Fruit fly (Drosophila melanogaster) whole organism, embryonic: Measurements from ENCODE around the gene eIF2Bepsilon.

ENCODE experiments used
- Ada2b ChIP-seq: fragments of 200-800 bp; sonication (Bioruptor generic); IDR thresholded peaks from 2 replicates; pipeline ENCODE4 v1.3.6; 2022; ENCODE audit warnings: missing biosample characterization, missing genetic modification characterization
- CG10431 ChIP-seq: fragments of 200-800 bp; sonication (Bioruptor generic); optimal IDR thresholded peaks from 3 replicates; lab custom pipeline; 2018; ENCODE audit warnings: missing biosample characterization, mild to moderate bottlenecking, missing genetic modification characterization
- CG12155 ChIP-seq: fragments of 200-800 bp; sonication (Bioruptor generic); optimal IDR thresholded peaks from 3 replicates; lab custom pipeline; 2016; ENCODE audit warnings: missing biosample characterization, missing genetic modification characterization
- CG13624 ChIP-seq: fragments of 200-800 bp; sonication (Bioruptor generic); optimal IDR thresholded peaks from 2 replicates; lab custom pipeline; 2016; ENCODE audit warnings: missing biosample characterization, missing genetic modification characterization
- CG14050 ChIP-seq: fragments of 200-800 bp; sonication (Bioruptor generic); IDR thresholded peaks from 3 replicates; pipeline ENCODE4 v1.3.6; 2022; ENCODE audit warnings: missing biosample characterization, missing genetic modification characterization
- CG15269 ChIP-seq: fragments of 200-800 bp; sonication (Bioruptor generic); optimal IDR thresholded peaks from 2 replicates; lab custom pipeline; 2018; ENCODE audit warnings: missing biosample characterization, mild to moderate bottlenecking, missing genetic modification characterization, moderate library complexity
- CG15479 ChIP-seq: fragments of 200-800 bp; sonication (Bioruptor generic); optimal IDR thresholded peaks from 3 replicates; lab custom pipeline; 2019; ENCODE audit warnings: missing biosample characterization, mild to moderate bottlenecking, missing genetic modification characterization, moderate library complexity
- CG17361 ChIP-seq: fragments of 200-800 bp; sonication (Bioruptor generic); IDR thresholded peaks from 3 replicates; pipeline ENCODE4 v1.3.6; 2022; ENCODE audit warnings: missing biosample characterization, missing genetic modification characterization
- CG17385 ChIP-seq: fragments of 200-800 bp; sonication (Bioruptor generic); optimal IDR thresholded peaks from 3 replicates; lab custom pipeline; 2018; ENCODE audit warnings: missing biosample characterization, mild to moderate bottlenecking, missing genetic modification characterization
- CG18262 ChIP-seq: fragments of 200-800 bp; optimal IDR thresholded peaks from 3 replicates; lab custom pipeline; 2019; ENCODE audit warnings: missing biosample characterization, mild to moderate bottlenecking, missing genetic modification characterization, moderate library complexity
- CG2712 ChIP-seq: fragments of 200-800 bp; optimal IDR thresholded peaks from 3 replicates; lab custom pipeline; 2019; ENCODE audit warnings: missing biosample characterization, mild to moderate bottlenecking, missing genetic modification characterization, moderate library complexity
- CG30403 ChIP-seq: fragments of 200-800 bp; sonication (Bioruptor generic); optimal IDR thresholded peaks from 3 replicates; lab custom pipeline; 2016; ENCODE audit warnings: missing biosample characterization, missing genetic modification characterization
- CG34224 ChIP-seq: fragments of 200-800 bp; sonication (Bioruptor generic); IDR thresholded peaks from 3 replicates; pipeline ENCODE4 v1.3.6; 2022; ENCODE audit warnings: missing biosample characterization, missing genetic modification characterization; ENCODE audit not compliant: partially characterized antibody
- CG4360 ChIP-seq: fragments of 200-800 bp; sonication (Bioruptor generic); IDR thresholded peaks from 2 replicates; pipeline ENCODE4 v1.3.6; 2022; ENCODE audit warnings: missing biosample characterization, missing genetic modification characterization
- CG5180 ChIP-seq: fragments of 200-800 bp; sonication (Bioruptor generic); optimal IDR thresholded peaks from 3 replicates; lab custom pipeline; 2017; ENCODE audit warnings: missing biosample characterization, missing genetic modification characterization, mild to moderate bottlenecking, moderate library complexity, missing genetic modification reagents
- CG6175 ChIP-seq: fragments of 200-800 bp; sonication (Bioruptor generic); IDR thresholded peaks from 3 replicates; pipeline ENCODE4 v1.3.6; 2022; ENCODE audit warnings: missing biosample characterization, missing genetic modification characterization
- CG6854 ChIP-seq: fragments of 200-800 bp; sonication (Bioruptor generic); optimal IDR thresholded peaks from 3 replicates; lab custom pipeline; 2017; ENCODE audit warnings: missing biosample characterization, mild to moderate bottlenecking, missing genetic modification characterization
- CG9727 ChIP-seq: fragments of 200-800 bp; sonication (Bioruptor generic); optimal IDR thresholded peaks from 3 replicates; lab custom pipeline; 2017; ENCODE audit warnings: missing biosample characterization, mild to moderate bottlenecking, missing genetic modification characterization
- D19B ChIP-seq: fragments of 200-800 bp; sonication (Bioruptor generic); optimal IDR thresholded peaks from 2 replicates; lab custom pipeline; 2017; ENCODE audit warnings: missing biosample characterization, mild to moderate bottlenecking, missing genetic modification characterization
- Fer3 ChIP-seq: fragments of 200-800 bp; sonication (Bioruptor generic); optimal IDR thresholded peaks from 2 replicates; lab custom pipeline; 2018; ENCODE audit warnings: missing biosample characterization, mild to moderate bottlenecking, missing genetic modification characterization, moderate library complexity
- GATAe ChIP-seq: fragments of 200-800 bp; sonication (Bioruptor generic); conservative IDR thresholded peaks from 2 replicates; pipeline ENCODE4 v1.3.6; 2022; ENCODE audit warnings: missing biosample characterization, missing genetic modification characterization
- HmgZ ChIP-seq: fragments of 200-800 bp; sonication (Bioruptor generic); optimal IDR thresholded peaks from 2 replicates; lab custom pipeline; 2018; ENCODE audit warnings: missing biosample characterization, mild to moderate bottlenecking, missing genetic modification characterization
- Sox100B ChIP-seq: fragments of 200-800 bp; sonication (Bioruptor generic); optimal IDR thresholded peaks from 3 replicates; lab custom pipeline; 2018; ENCODE audit warnings: missing biosample characterization, mild to moderate bottlenecking, missing genetic modification characterization
- Trl ChIP-seq, 3 experiments: fragments of >200 bp in 2 of 3; fragments of 200-800 bp in 1 of 3; sonication (Bioruptor generic) in 1 of 3; optimal IDR thresholded peaks; 2 replicates in 1 of 3; 3 replicates in 2 of 3; lab custom pipeline; 2016 to 2017; ENCODE audit warnings: missing biosample characterization in 1 of 3, missing genetic modification characterization in 1 of 3
- Xrp1 ChIP-seq: fragments of 200-800 bp; sonication (Bioruptor generic); IDR thresholded peaks from 2 replicates; pipeline ENCODE4 v1.3.6; 2022; ENCODE audit warnings: missing biosample characterization, missing genetic modification characterization
- bab2 ChIP-seq: fragments of 200-800 bp; sonication (Bioruptor generic); optimal IDR thresholded peaks from 2 replicates; lab custom pipeline; 2016; ENCODE audit warnings: missing biosample characterization, missing genetic modification characterization
- cad ChIP-seq: fragments of >200 bp; optimal IDR thresholded peaks from 2 replicates; lab custom pipeline; 2017; ENCODE audit warnings: missing biosample characterization, missing genetic modification characterization
- cg ChIP-seq: fragments of 200-800 bp; sonication (Bioruptor generic); optimal IDR thresholded peaks from 3 replicates; lab custom pipeline; 2019; ENCODE audit warnings: missing biosample characterization, mild to moderate bottlenecking, missing genetic modification characterization, moderate library complexity
- chinmo ChIP-seq: fragments of 200-800 bp; sonication (Bioruptor generic); IDR thresholded peaks from 4 replicates; pipeline ENCODE4 v1.3.6; 2022; ENCODE audit warnings: missing biosample characterization, missing genetic modification characterization; ENCODE audit not compliant: partially characterized antibody
- corto ChIP-seq: fragments of 200-800 bp; sonication (Bioruptor generic); optimal IDR thresholded peaks from 2 replicates; lab custom pipeline; 2016; ENCODE audit warnings: missing biosample characterization, mild to moderate bottlenecking, missing genetic modification characterization, moderate library complexity
- cwo ChIP-seq: fragments of 200-800 bp; sonication (Bioruptor generic); optimal IDR thresholded peaks from 3 replicates; lab custom pipeline; 2017; ENCODE audit warnings: missing biosample characterization, missing genetic modification characterization, mild to moderate bottlenecking, moderate library complexity, missing genetic modification reagents
- dysf ChIP-seq: fragments of 200-800 bp; sonication (Bioruptor generic); IDR thresholded peaks from 3 replicates; pipeline ENCODE4 v1.3.6; 2022; ENCODE audit warnings: missing biosample characterization, missing genetic modification characterization
- eve ChIP-seq, 2 experiments: fragments of >200 bp; optimal IDR thresholded peaks; 2 replicates each; lab custom pipeline; 2017; ENCODE audit warnings: missing biosample characterization in 2 of 2, missing genetic modification characterization in 2 of 2
- gro ChIP-seq: fragments of 200-800 bp; sonication (Bioruptor generic); optimal IDR thresholded peaks from 2 replicates; lab custom pipeline; 2016; ENCODE audit warnings: missing biosample characterization, missing genetic modification characterization
- kay ChIP-seq: fragments of 200-800 bp; sonication (Bioruptor generic); optimal IDR thresholded peaks from 2 replicates; lab custom pipeline; 2016; ENCODE audit warnings: missing biosample characterization, missing genetic modification characterization
- klu ChIP-seq: fragments of 200-800 bp; sonication (Bioruptor generic); IDR thresholded peaks from 2 replicates; pipeline ENCODE4 v1.3.6; 2022; ENCODE audit warnings: missing biosample characterization, missing genetic modification characterization
- mam ChIP-seq: fragments of 200-800 bp; sonication (Bioruptor generic); optimal IDR thresholded peaks from 3 replicates; lab custom pipeline; 2016; ENCODE audit warnings: missing biosample characterization, missing genetic modification characterization
- nom ChIP-seq: fragments of 200-800 bp; sonication (Bioruptor generic); optimal IDR thresholded peaks from 2 replicates; lab custom pipeline; 2017; ENCODE audit warnings: missing biosample characterization, missing genetic modification characterization, mild to moderate bottlenecking, moderate library complexity, missing genetic modification reagents
- odd ChIP-seq: fragments of 200-800 bp; sonication (Bioruptor generic); optimal IDR thresholded peaks from 2 replicates; lab custom pipeline; 2017; ENCODE audit warnings: missing biosample characterization, mild to moderate bottlenecking, missing genetic modification characterization
- psq ChIP-seq: fragments of 200-800 bp; sonication (Bioruptor generic); optimal IDR thresholded peaks from 2 replicates; lab custom pipeline; 2017; ENCODE audit warnings: missing biosample characterization, missing genetic modification characterization
- ranshi ChIP-seq: fragments of 200-800 bp; sonication (Bioruptor generic); IDR thresholded peaks from 2 replicates; pipeline ENCODE4 v1.3.6; 2022; ENCODE audit warnings: missing biosample characterization, missing genetic modification characterization
- repo ChIP-seq: fragments of 200-800 bp; sonication (Bioruptor generic); optimal IDR thresholded peaks from 2 replicates; lab custom pipeline; 2016; ENCODE audit warnings: missing biosample characterization, missing genetic modification characterization
- sima ChIP-seq: fragments of 200-800 bp; sonication (Bioruptor generic); optimal IDR thresholded peaks from 2 replicates; lab custom pipeline; 2016; ENCODE audit warnings: missing biosample characterization, missing genetic modification characterization
- tx ChIP-seq: fragments of 200-800 bp; sonication (Bioruptor generic); optimal IDR thresholded peaks from 2 replicates; lab custom pipeline; 2016; ENCODE audit warnings: missing biosample characterization, missing genetic modification characterization
- unpg ChIP-seq: fragments of 200-800 bp; sonication (Bioruptor generic); optimal IDR thresholded peaks from 3 replicates; lab custom pipeline; 2018; ENCODE audit warnings: missing biosample characterization, mild to moderate bottlenecking, missing genetic modification characterization, moderate library complexity
- vfl ChIP-seq: fragments of 200-800 bp; sonication (Bioruptor generic); optimal IDR thresholded peaks from 2 replicates; lab custom pipeline; 2016; ENCODE audit warnings: missing biosample characterization, missing genetic modification characterization
- wor ChIP-seq: fragments of 200-800 bp; sonication (Bioruptor generic); IDR thresholded peaks from 2 replicates; pipeline ENCODE4 v1.3.6; 2022; ENCODE audit warnings: missing biosample characterization, missing genetic modification characterization
- yki ChIP-seq: fragments of >200 bp; optimal IDR thresholded peaks from 3 replicates; lab custom pipeline; 2018
- z ChIP-seq: fragments of 200-800 bp; sonication (Bioruptor generic); IDR thresholded peaks from 3 replicates; pipeline ENCODE4 v1.3.6; 2022; ENCODE audit warnings: missing biosample characterization, missing genetic modification characterization
- zen ChIP-seq: fragments of 200-800 bp; sonication (Bioruptor generic); optimal IDR thresholded peaks from 3 replicates; lab custom pipeline; 2018; ENCODE audit warnings: missing biosample characterization, mild to moderate bottlenecking, missing genetic modification characterization, moderate library complexity

eIF2Bepsilon gene

dm6 chrX:1948508-1949065 lies 25.9 kb upstream of the eIF2Bepsilon start (continued):
- TF ChIP-seq D19B (GFP tag; lab: Kevin White, UChicago), result peak; percentile 66
- TF ChIP-seq CG9727 (GFP tag; lab: Kevin White, UChicago), result peak; percentile 52
- peak; percentile 60 for TF ChIP-seq CG30403
- peak; percentile 59 for TF ChIP-seq mam
- peak; percentile 49 for TF ChIP-seq CG2712
- TF ChIP-seq dysf (GFP tag; lab: Robert Waterston, UW), result peak; percentile 57; the same call in 1 of the 3 replicates
- TF ChIP-seq Fer3, result peak; percentile 59
- TF ChIP-seq CG14050 (GFP tag; lab: Robert Waterston, UW), result peak; percentile 35; the same call in 1 of the 3 replicates
- TF ChIP-seq CG15269 (tag; lab: Kevin White, UChicago), result peak; percentile 54
- no peak for TF ChIP-seq CG6854
- TF ChIP-seq HmgZ, result peak; percentile 61
- TF ChIP-seq Trl (optimal IDR thresholded peaks at IDR 0.05; lab: Kevin White, UChicago), result peak in 1 of 2 experiments; percentile 8
- no peak for TF ChIP-seq Trl (GFP tag; optimal IDR thresholded peaks at IDR 0.05; lab: Kevin White, UChicago)
- TF ChIP-seq CG5180 (GFP tag; lab: Kevin White, UChicago), result no peak
- TF ChIP-seq cwo, result peak; percentile 59
- peak; percentile 55; the same call in 1 of the 2 replicates for TF ChIP-seq Xrp1
- TF ChIP-seq Ada2b (GFP tag; lab: Robert Waterston, UW), result peak; percentile 33; the same call in 1 of the 2 replicates
- no peak for TF ChIP-seq repo (GFP tag; lab: Kevin White, UChicago)
- peak; percentile 11 for TF ChIP-seq tx
- peak; percentile 32 for TF ChIP-seq CG13624 (GFP tag; lab: Kevin White, UChicago)
- TF ChIP-seq CG12155 (GFP tag; lab: Kevin White, UChicago), result peak; percentile 59
- TF ChIP-seq eve (GFP tag; optimal IDR thresholded peaks at IDR 0.05; lab: Kevin White, UChicago), result no peak
- no peak for TF ChIP-seq zen (tag; lab: Kevin White, UChicago)
- TF ChIP-seq klu, result 0 out of 2 replicates have a peak, but pooled peaks have one; percentile 45
- TF ChIP-seq CG6175 (GFP tag; lab: Robert Waterston, UW), result no peak
- TF ChIP-seq ranshi (GFP tag; lab: Robert Waterston, UW), result peak; percentile 66; the same call in 1 of the 2 replicates
- TF ChIP-seq nom (GFP tag; lab: Kevin White, UChicago), result peak; percentile 77
- peak; percentile 64 for TF ChIP-seq unpg (GFP tag; lab: Kevin White, UChicago)
- TF ChIP-seq vfl (GFP tag; lab: Kevin White, UChicago), result peak; percentile 37

dm6 chrX:1947900-1948374 lies 25.3 kb upstream of the eIF2Bepsilon start:
- TF ChIP-seq psq (peak; percentile 41), z (0 out of 3 replicates have a peak, but pooled peaks have one; percentile 34), bab2 (no peak), CG4360 (peak; percentile 97), sima (GFP tag; lab: Kevin White, UChicago) (no peak), CG10431 (peak; percentile 18), corto (GFP tag; lab: Kevin White, UChicago) (peak; percentile 24), CG15479 (GFP tag; lab: Kevin White, UChicago) (peak; percentile 1), eve (GFP tag; optimal IDR thresholded peaks at IDR 0.05; lab: Kevin White, UChicago) (no peak), Sox100B (GFP tag; lab: Kevin White, UChicago) (peak; percentile 51), CG34224 (GFP tag; lab: Robert Waterston, UW) (0 out of 3 replicates have a peak, but pooled peaks have one; percentile 26), odd (peak; percentile 49), cad (GFP tag; lab: Kevin White, UChicago) (peak; percentile 52), CG17361 (GFP tag; lab: Robert Waterston, UW) (peak; percentile 22; the same call in 1 of the 3 replicates), gro (no peak), CG17385 (GFP tag; lab: Kevin White, UChicago) (peak; percentile 91), cg (GFP tag; lab: Kevin White, UChicago) (peak; percentile 80), GATAe (GFP tag; lab: Robert Waterston, UW) (0 out of 2 replicates have a peak, but pooled peaks have one; percentile 6), wor (GFP tag; lab: Robert Waterston, UW) (no peak), dysf (GFP tag; lab: Robert Waterston, UW) (no peak), yki (lab: Kevin White, UChicago) (peak; percentile 78), chinmo (GFP tag; lab: Robert Waterston, UW) (0 out of 4 replicates have a peak, but pooled peaks have one; percentile 70), CG18262 (peak; percentile 0), kay (GFP tag; lab: Kevin White, UChicago) (peak; percentile 17)
